Worm (Caenorhabditis elegans): ENCODE results near the gene npr-18.

Gene npr-18

ce11 chrX:9698359-9698758 lies 7.8 kb downstream of the npr-18 start, which contains the start of gene dyf-7:
Gene dyf-7, plus strand, starts transcription at chrX:9698659.
- TF ChIP-seq ztf-29 (GFP tag; IDR thresholded peaks at IDR 0.05) (no peak), flt-1 (GFP tag; IDR thresholded peaks at IDR 0.05) (no peak), T22C8.4 (GFP tag; IDR thresholded peaks at IDR 0.05) (no peak), tab-1 (GFP tag; IDR thresholded peaks at IDR 0.05) (no peak), klf-2 (GFP tag; conservative IDR thresholded peaks at IDR 0.05) (no peak), ztf-23 (GFP tag; IDR thresholded peaks at IDR 0.05) (no peak)

- no peak for TF ChIP-seq ref-1 (GFP tag; conservative IDR thresholded peaks at IDR 0.05)
- TF ChIP-seq med-1 (GFP tag; optimal IDR thresholded peaks at IDR 0.05; ENCODE audit: insufficient read depth), result no peak
These were observed 12.2 kb downstream of the npr-18 start for ce11 chrX:9702790-9703189.

- no peak for TF ChIP-seq med-1 (GFP tag; optimal IDR thresholded peaks at IDR 0.05; ENCODE audit: insufficient read depth)
- TF ChIP-seq flt-1 (GFP tag; IDR thresholded peaks at IDR 0.05), result no peak
- no peak for TF ChIP-seq cog-1 (tag; optimal IDR thresholded peaks at IDR 0.05)
- TF ChIP-seq ref-1 (GFP tag; conservative IDR thresholded peaks at IDR 0.05), result no peak
- no peak for TF ChIP-seq ztf-23 (GFP tag; IDR thresholded peaks at IDR 0.05)
- TF ChIP-seq tab-1 (GFP tag; IDR thresholded peaks at IDR 0.05), result no peak
- no peak for TF ChIP-seq ztf-29 (GFP tag; IDR thresholded peaks at IDR 0.05)
- TF ChIP-seq klf-2 (GFP tag; conservative IDR thresholded peaks at IDR 0.05), result no peak
- TF ChIP-seq T22C8.4 (GFP tag; IDR thresholded peaks at IDR 0.05), result no peak
These were observed 14.9 kb downstream of the npr-18 start for ce11 chrX:9705257-9706035.

ce11 chrX:9706084-9706483 lies 15.5 kb downstream of the npr-18 start, which contains the start of gene F15G9.1:
Gene F15G9.1, plus strand, starts transcription at chrX:9706384.
- TF ChIP-seq cog-1 (tag; optimal IDR thresholded peaks at IDR 0.05), result no peak
- TF ChIP-seq med-1 (GFP tag; optimal IDR thresholded peaks at IDR 0.05; ENCODE audit: insufficient read depth), result no peak
- TF ChIP-seq ztf-29 (GFP tag; IDR thresholded peaks at IDR 0.05), result no peak
- no peak for TF ChIP-seq ztf-23 (GFP tag; IDR thresholded peaks at IDR 0.05)
- no peak for TF ChIP-seq tab-1 (GFP tag; IDR thresholded peaks at IDR 0.05)
- no peak for TF ChIP-seq flt-1 (GFP tag; IDR thresholded peaks at IDR 0.05)
- TF ChIP-seq klf-2 (GFP tag; conservative IDR thresholded peaks at IDR 0.05), result no peak
- no peak for TF ChIP-seq ref-1 (GFP tag; conservative IDR thresholded peaks at IDR 0.05)
- TF ChIP-seq T22C8.4 (GFP tag; IDR thresholded peaks at IDR 0.05), result no peak

- TF ChIP-seq ref-1 (GFP tag; conservative IDR thresholded peaks at IDR 0.05), result no peak
- TF ChIP-seq ztf-23 (GFP tag; IDR thresholded peaks at IDR 0.05), result no peak
- TF ChIP-seq tab-1 (GFP tag; IDR thresholded peaks at IDR 0.05), result no peak
- TF ChIP-seq med-1 (GFP tag; optimal IDR thresholded peaks at IDR 0.05; ENCODE audit: insufficient read depth), result no peak
- TF ChIP-seq T22C8.4 (GFP tag; IDR thresholded peaks at IDR 0.05), result no peak
- TF ChIP-seq klf-2 (GFP tag; conservative IDR thresholded peaks at IDR 0.05), result no peak
These were observed 18.9 kb downstream of the npr-18 start, which contains the start of gene F15G9.6 for ce11 chrX:9709462-9709861. Gene F15G9.6, plus strand, starts transcription at chrX:9709762.

- no peak for TF ChIP-seq tab-1 (GFP tag; IDR thresholded peaks at IDR 0.05)
- no peak for TF ChIP-seq ztf-29 (GFP tag; IDR thresholded peaks at IDR 0.05)
- no peak for TF ChIP-seq cog-1 (tag; optimal IDR thresholded peaks at IDR 0.05)
- no peak for TF ChIP-seq T22C8.4 (GFP tag; IDR thresholded peaks at IDR 0.05)
- no peak for TF ChIP-seq med-1 (GFP tag; optimal IDR thresholded peaks at IDR 0.05; ENCODE audit: insufficient read depth)
- TF ChIP-seq flt-1 (GFP tag; IDR thresholded peaks at IDR 0.05), result no peak
- no peak for TF ChIP-seq ref-1 (GFP tag; conservative IDR thresholded peaks at IDR 0.05)
- no peak for TF ChIP-seq ztf-23 (GFP tag; IDR thresholded peaks at IDR 0.05)
- no peak for TF ChIP-seq klf-2 (GFP tag; conservative IDR thresholded peaks at IDR 0.05)
These were observed 23.1 kb downstream of the npr-18 start, which contains the start of gene F15G9.2 for ce11 chrX:9713613-9714012. Gene F15G9.2, minus strand, starts transcription at chrX:9713713.

ce11 chrX:9717265-9717664 lies 26.7 kb downstream of the npr-18 start, which contains the start of gene him-4:
Gene him-4, plus strand, starts transcription at chrX:9717565.
- TF ChIP-seq tab-1 (GFP tag; IDR thresholded peaks at IDR 0.05), result no peak
- TF ChIP-seq flt-1 (GFP tag; IDR thresholded peaks at IDR 0.05), result no peak
- no peak for TF ChIP-seq ztf-23 (GFP tag; IDR thresholded peaks at IDR 0.05)
- no peak for TF ChIP-seq cog-1 (tag; optimal IDR thresholded peaks at IDR 0.05)
- no peak for TF ChIP-seq T22C8.4 (GFP tag; IDR thresholded peaks at IDR 0.05)
- TF ChIP-seq ref-1 (GFP tag; conservative IDR thresholded peaks at IDR 0.05), result no peak
- no peak for TF ChIP-seq ztf-29 (GFP tag; IDR thresholded peaks at IDR 0.05)

ce11 chrX:9719070-9719469 lies 28.5 kb downstream of the npr-18 start:
- TF ChIP-seq tab-1 (GFP tag; IDR thresholded peaks at IDR 0.05) (no peak), ref-1 (GFP tag; conservative IDR thresholded peaks at IDR 0.05) (no peak), flt-1 (GFP tag; IDR thresholded peaks at IDR 0.05) (no peak), cog-1 (tag; optimal IDR thresholded peaks at IDR 0.05) (no peak), klf-2 (GFP tag; conservative IDR thresholded peaks at IDR 0.05) (no peak), med-1 (GFP tag; optimal IDR thresholded peaks at IDR 0.05; ENCODE audit: insufficient read depth) (no peak)

- TF ChIP-seq klf-2 (GFP tag; conservative IDR thresholded peaks at IDR 0.05) (no peak), med-1 (GFP tag; optimal IDR thresholded peaks at IDR 0.05; ENCODE audit: insufficient read depth) (no peak), ztf-23 (GFP tag; IDR thresholded peaks at IDR 0.05) (no peak), cog-1 (tag; optimal IDR thresholded peaks at IDR 0.05) (no peak), tab-1 (GFP tag; IDR thresholded peaks at IDR 0.05) (no peak), T22C8.4 (GFP tag; IDR thresholded peaks at IDR 0.05) (no peak), ztf-29 (GFP tag; IDR thresholded peaks at IDR 0.05) (no peak), ref-1 (GFP tag; conservative IDR thresholded peaks at IDR 0.05) (no peak), flt-1 (GFP tag; IDR thresholded peaks at IDR 0.05) (no peak)
These were observed 44.9 kb downstream of the npr-18 start for ce11 chrX:9735479-9735878.

ce11 chrX:9737730-9738129 lies 47.2 kb downstream of the npr-18 start, which contains the start of gene F15G9.5:
Gene F15G9.5, minus strand, starts transcription at chrX:9737888.
- TF ChIP-seq cog-1 (tag; optimal IDR thresholded peaks at IDR 0.05), result no peak
- no peak for TF ChIP-seq T22C8.4 (GFP tag; IDR thresholded peaks at IDR 0.05)
- TF ChIP-seq ztf-23 (GFP tag; IDR thresholded peaks at IDR 0.05), result 0 out of 2 replicates have a peak, but pooled peaks have one; percentile 48
- TF ChIP-seq med-1 (GFP tag; optimal IDR thresholded peaks at IDR 0.05; ENCODE audit: insufficient read depth), result no peak
- 0 out of 2 replicates have a peak, but pooled peaks have one; percentile 35 for TF ChIP-seq flt-1 (GFP tag; IDR thresholded peaks at IDR 0.05)
